Worm (Caenorhabditis elegans): ENCODE results near the gene Y50E8A.6.

ce11 chrV:14788462-14788861 lies 47.3 kb upstream of the Y50E8A.6 start:
- TF ChIP-seq unc-62 (GFP tag; optimal IDR thresholded peaks at IDR 0.05) (no peak), aly-2 (tag; optimal IDR thresholded peaks at IDR 0.05) (no peak), ztf-11 (tag; optimal IDR thresholded peaks at IDR 0.05) (no peak), egl-27 (tag; optimal IDR thresholded peaks at IDR 0.05) (no peak), lin-13 (GFP tag; optimal IDR thresholded peaks at IDR 0.05) (no peak), zag-1 (tag; optimal IDR thresholded peaks at IDR 0.05) (no peak), ces-1 (GFP tag; optimal IDR thresholded peaks at IDR 0.05) (no peak), dpl-1 (GFP tag; optimal IDR thresholded peaks at IDR 0.05) (no peak), nhr-76 (tag; optimal IDR thresholded peaks at IDR 0.05) (no peak), elt-3 (tag; optimal IDR thresholded peaks at IDR 0.05) (peak in 1 of 6 experiments; percentile 60), pag-3 (tag; optimal IDR thresholded peaks at IDR 0.05; ENCODE audit: borderline replicate concordance, insufficient read depth) (no peak)
